Fruit fly (Drosophila melanogaster) S2 (cell line): ENCODE measurements around the gene CG31415.

Experiments used
- CG8478 ChIP-seq: fragments of >200 bp; optimal IDR thresholded peaks from 2 replicates; lab custom pipeline; 2018
- CTCF ChIP-seq, 2 experiments: fragments of >200 bp; optimal IDR thresholded peaks; 2 replicates each; lab custom pipeline; 2018

DNA sequence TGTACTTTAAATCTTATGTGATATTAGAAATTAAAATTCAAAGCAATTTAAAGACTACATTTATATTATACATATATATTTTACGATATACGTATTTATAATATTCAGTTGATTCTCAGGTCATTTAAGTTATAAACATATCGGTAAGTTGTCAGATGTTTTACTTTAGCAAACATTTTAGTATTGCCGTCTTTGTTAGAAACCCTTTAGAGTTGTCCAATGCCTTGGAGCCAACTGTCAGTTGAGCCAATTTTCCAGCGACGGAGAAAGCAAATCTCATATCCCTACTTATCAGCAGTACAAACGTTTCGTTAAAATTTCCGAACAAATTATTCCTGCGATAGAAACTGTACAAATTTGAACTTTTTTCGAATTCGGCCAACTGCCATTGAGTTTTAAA lies 31.5 kb downstream of the CG31415 start, which contains the start of gene topi:
- TF ChIP-seq CTCF (optimal IDR thresholded peaks at IDR 0.05; lab: Kevin White, UChicago) (no peak), CG8478 (no peak)
